Fruit fly (Drosophila melanogaster) whole organism, prepupa: Measurements from ENCODE around the gene SclA.

Experiments
- CG10669 ChIP-seq: fragments of 200-800 bp; sonication (Bioruptor generic); optimal IDR thresholded peaks from 3 replicates; lab custom pipeline; 2018; ENCODE audit warnings: missing biosample characterization, mild to moderate bottlenecking, missing genetic modification characterization, moderate library complexity
- CG6276 ChIP-seq: fragments of 200-800 bp; sonication (Bioruptor generic); optimal IDR thresholded peaks from 2 replicates; lab custom pipeline; 2017; ENCODE audit warnings: missing biosample characterization, mild to moderate bottlenecking, missing genetic modification characterization
- CG6854 ChIP-seq: fragments of 200-800 bp; sonication (Bioruptor generic); optimal IDR thresholded peaks from 2 replicates; lab custom pipeline; 2017; ENCODE audit warnings: missing biosample characterization, mild to moderate bottlenecking, missing genetic modification characterization
- CG8119 ChIP-seq: fragments of 200-800 bp; sonication (Bioruptor generic); IDR thresholded peaks from 3 replicates; pipeline ENCODE4 v1.3.6; 2022; ENCODE audit warnings: missing biosample characterization, missing genetic modification characterization
- CG8319 ChIP-seq: fragments of 200-800 bp; sonication (Bioruptor generic); optimal IDR thresholded peaks from 3 replicates; lab custom pipeline; 2016; ENCODE audit warnings: missing biosample characterization, missing genetic modification characterization
- Ets21C ChIP-seq: fragments of 200-800 bp; sonication (Bioruptor generic); optimal IDR thresholded peaks from 3 replicates; lab custom pipeline; 2016; ENCODE audit warnings: missing biosample characterization, missing genetic modification characterization
- Hr39 ChIP-seq: fragments of 200-800 bp; sonication (Bioruptor generic); optimal IDR thresholded peaks from 2 replicates; lab custom pipeline; 2016; ENCODE audit warnings: missing biosample characterization, missing genetic modification characterization
- Lpt ChIP-seq: fragments of 200-800 bp; sonication (Bioruptor generic); optimal IDR thresholded peaks from 3 replicates; lab custom pipeline; 2016; ENCODE audit warnings: missing biosample characterization, missing genetic modification characterization
- Sox102F ChIP-seq: fragments of 200-800 bp; sonication (Bioruptor generic); optimal IDR thresholded peaks from 2 replicates; lab custom pipeline; 2016; ENCODE audit warnings: missing biosample characterization, mild to moderate bottlenecking, missing genetic modification characterization
- ss ChIP-seq, 2 experiments: fragments of 200-800 bp; sonication (Bioruptor generic); optimal IDR thresholded peaks; 2 replicates in 1 of 2; 3 replicates in 1 of 2; lab custom pipeline; 2017 to 2018; ENCODE audit warnings: mild to moderate bottlenecking in 2 of 2, missing biosample characterization in 2 of 2, missing genetic modification characterization in 2 of 2, moderate library complexity in 1 of 2
- vri ChIP-seq: fragments of 200-800 bp; sonication (Bioruptor generic); optimal IDR thresholded peaks from 3 replicates; lab custom pipeline; 2016; ENCODE audit warnings: missing biosample characterization, mild to moderate bottlenecking, missing genetic modification characterization

dm6 chr2L:16857131-16857530 lies 19.4 kb downstream of the SclA start:
- no peak for TF ChIP-seq CG8319
- TF ChIP-seq Lpt (GFP tag; lab: Kevin White, UChicago), result no peak
- no peak for TF ChIP-seq Hr39 (GFP tag; lab: Kevin White, UChicago)
- TF ChIP-seq Ets21C, result no peak
- no peak for TF ChIP-seq CG8119 (GFP tag; lab: Robert Waterston, UW)
- no peak for TF ChIP-seq CG10669
- TF ChIP-seq Sox102F, result no peak
- no peak for TF ChIP-seq ss (GFP tag; optimal IDR thresholded peaks at IDR 0.05; lab: Kevin White, UChicago)
- TF ChIP-seq CG6854 (GFP tag; lab: Kevin White, UChicago), result no peak
- no peak for TF ChIP-seq vri (GFP tag; lab: Kevin White, UChicago)
- no peak for TF ChIP-seq CG6276 (GFP tag; lab: Kevin White, UChicago)
